ENCODE assay signal across 3 fruit fly cellular contexts in the genomic region with DNA sequence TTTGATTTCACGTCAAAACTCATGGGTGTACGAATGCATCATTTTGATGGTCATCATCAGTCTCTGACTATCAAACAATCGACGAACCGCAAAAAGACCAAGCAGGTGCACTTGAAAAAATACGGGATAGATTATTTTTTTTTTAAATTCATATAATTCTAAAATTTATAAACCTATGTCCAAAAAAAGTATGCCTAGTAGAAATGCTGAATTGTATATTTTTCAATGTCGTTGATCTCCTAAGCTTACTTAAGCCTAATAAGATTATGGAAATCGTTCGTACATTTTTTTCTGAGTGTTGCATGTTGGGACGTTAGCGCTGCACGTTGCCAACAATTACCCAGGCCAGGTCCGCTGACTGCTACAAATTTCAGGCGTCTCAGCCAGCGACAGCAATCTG.
TF ChIP-seq lines count a peak whose summit lies in the region.

No protein-coding gene starts in this region.

- TF ChIP-seq CTCF in whole organism, embryonic (GFP tag; optimal IDR thresholded peaks at IDR 0.05; lab: Kevin White, UChicago), result no peak

TF ChIP-seq in whole organism, embryonic, 481 proteins besides CTCF, POLR2A, EP300 and RAD21:
- TF ChIP-seq Drgx (GFP tag; IDR thresholded peaks at IDR 0.05; lab: Robert Waterston, UW) (peak; percentile 77), ind (GFP tag; optimal IDR thresholded peaks at IDR 0.05; lab: Kevin White, UChicago) (no peak), CG10147 (GFP tag; optimal IDR thresholded peaks at IDR 0.05; lab: Kevin White, UChicago) (no peak), prd (optimal IDR thresholded peaks at IDR 0.05; lab: Kevin White, UChicago) (no peak), prd (GFP tag; IDR thresholded peaks at IDR 0.05; lab: Robert Waterston, UW) (no peak; the same call in 2 of the 3 replicates), CG2889 (GFP tag; IDR thresholded peaks at IDR 0.05; lab: Robert Waterston, UW) (no peak), ara (GFP tag; IDR thresholded peaks at IDR 0.05; lab: Robert Waterston, UW) (peak; percentile 41; the same call in 1 of the 2 replicates), bsh (GFP tag; optimal IDR thresholded peaks at IDR 0.05; lab: Kevin White, UChicago) (peak in 1 of 2 experiments; percentile 17)

TF ChIP-seq in whole organism, prepupa, 60 proteins besides CTCF, POLR2A, EP300 and RAD21 (continues in another document):
- TF ChIP-seq cyc (GFP tag; optimal IDR thresholded peaks at IDR 0.05; lab: Kevin White, UChicago) (peak; percentile 15), CG8319 (GFP tag; optimal IDR thresholded peaks at IDR 0.05; lab: Kevin White, UChicago) (no peak), CG3032 (tag; optimal IDR thresholded peaks at IDR 0.05; lab: Kevin White, UChicago) (peak; percentile 17), achi (GFP tag; optimal IDR thresholded peaks at IDR 0.05; lab: Kevin White, UChicago) (peak; percentile 46), CG7368 (GFP tag; optimal IDR thresholded peaks at IDR 0.05; lab: Kevin White, UChicago) (peak; percentile 13), dac (GFP tag; optimal IDR thresholded peaks at IDR 0.05; lab: Kevin White, UChicago) (peak; percentile 2), Eip75B (GFP tag; optimal IDR thresholded peaks at IDR 0.05; lab: Kevin White, UChicago) (peak; percentile 35), Hr39 (GFP tag; optimal IDR thresholded peaks at IDR 0.05; lab: Kevin White, UChicago) (no peak), CG6276 (GFP tag; optimal IDR thresholded peaks at IDR 0.05; lab: Kevin White, UChicago) (peak; percentile 80), CG32006 (GFP tag; optimal IDR thresholded peaks at IDR 0.05; lab: Kevin White, UChicago) (peak; percentile 84), vri (GFP tag; optimal IDR thresholded peaks at IDR 0.05; lab: Kevin White, UChicago) (no peak), fkh (GFP tag; optimal IDR thresholded peaks at IDR 0.05; lab: Kevin White, UChicago) (no peak), Eip93F (GFP tag; optimal IDR thresholded peaks at IDR 0.05; lab: Kevin White, UChicago) (no peak), Ets96B (tag; optimal IDR thresholded peaks at IDR 0.05; lab: Kevin White, UChicago) (peak; percentile 32), Sox14 (GFP tag; optimal IDR thresholded peaks at IDR 0.05; lab: Kevin White, UChicago) (no peak), CG9139 (GFP tag; optimal IDR thresholded peaks at IDR 0.05; lab: Kevin White, UChicago) (no peak), Lpt (GFP tag; optimal IDR thresholded peaks at IDR 0.05; lab: Kevin White, UChicago) (peak; percentile 65), Gug (GFP tag; IDR thresholded peaks at IDR 0.05; lab: Robert Waterston, UW) (peak; percentile 68), CG10631 (GFP tag; optimal IDR thresholded peaks at IDR 0.05; lab: Kevin White, UChicago) (peak; percentile 43), Hr38 (GFP tag; optimal IDR thresholded peaks at IDR 0.05; lab: Kevin White, UChicago) (no peak), ss (GFP tag; optimal IDR thresholded peaks at IDR 0.05; lab: Kevin White, UChicago) (no peak), CG4318 (GFP tag; optimal IDR thresholded peaks at IDR 0.05; lab: Kevin White, UChicago) (peak; percentile 65), topi (GFP tag; optimal IDR thresholded peaks at IDR 0.05; lab: Kevin White, UChicago) (peak; percentile 23), eg (GFP tag; IDR thresholded peaks at IDR 0.05; lab: Robert Waterston, UW) (peak; percentile 84), fd59A (GFP tag; optimal IDR thresholded peaks at IDR 0.05; lab: Kevin White, UChicago) (no peak), esn (GFP tag; optimal IDR thresholded peaks at IDR 0.05; lab: Kevin White, UChicago) (peak; percentile 5), spab (GFP tag; optimal IDR thresholded peaks at IDR 0.05; lab: Kevin White, UChicago) (peak; percentile 2), svp (GFP tag; lab: Kevin White, UChicago) (peak; percentile 2), CG8119 (GFP tag; IDR thresholded peaks at IDR 0.05; lab: Robert Waterston, UW) (peak; percentile 76), CG3919 (GFP tag; optimal IDR thresholded peaks at IDR 0.05; lab: Kevin White, UChicago) (peak; percentile 70), CG6163 (GFP tag; IDR thresholded peaks at IDR 0.05; lab: Robert Waterston, UW) (peak; percentile 77), CG11294 (GFP tag; IDR thresholded peaks at IDR 0.05; lab: Robert Waterston, UW) (peak; percentile 50; the same call in 1 of the 2 replicates), CG15336 (GFP tag; IDR thresholded peaks at IDR 0.05; lab: Robert Waterston, UW) (peak; percentile 86), Hr4 (GFP tag; optimal IDR thresholded peaks at IDR 0.05; lab: Kevin White, UChicago) (peak; percentile 77), acj6 (GFP tag; optimal IDR thresholded peaks at IDR 0.05; lab: Kevin White, UChicago) (peak; percentile 40), Eip78C (GFP tag; lab: Kevin White, UChicago) (peak; percentile 89), net (GFP tag; optimal IDR thresholded peaks at IDR 0.05; lab: Kevin White, UChicago) (peak; percentile 23), CG11762 (GFP tag; optimal IDR thresholded peaks at IDR 0.05; lab: Kevin White, UChicago; ENCODE audit: insufficient read depth) (peak; percentile 7), lz (GFP tag; optimal IDR thresholded peaks at IDR 0.05; lab: Kevin White, UChicago) (no peak), CG6792 (GFP tag; optimal IDR thresholded peaks at IDR 0.05; lab: Kevin White, UChicago) (no peak)

TF ChIP-seq in whole organism, pupa, 21 proteins besides CTCF, POLR2A, EP300 and RAD21:
- TF ChIP-seq D1 (tag; optimal IDR thresholded peaks at IDR 0.05; lab: Kevin White, UChicago) (no peak), CG9948 (tag; optimal IDR thresholded peaks at IDR 0.05; lab: Kevin White, UChicago) (peak; percentile 55), rn (GFP tag; IDR thresholded peaks at IDR 0.05; lab: Robert Waterston, UW) (no peak), EcR (GFP tag; optimal IDR thresholded peaks at IDR 0.05; lab: Kevin White, UChicago) (no peak), CG17806 (tag; optimal IDR thresholded peaks at IDR 0.05; lab: Kevin White, UChicago) (peak; percentile 65), CG12605 (GFP tag; IDR thresholded peaks at IDR 0.05; lab: Robert Waterston, UW) (0 out of 2 replicates have a peak, but pooled peaks have one; percentile 41), CG34367 (tag; optimal IDR thresholded peaks at IDR 0.05; lab: Kevin White, UChicago) (peak; percentile 8), CG14655 (GFP tag; optimal IDR thresholded peaks at IDR 0.05; lab: Kevin White, UChicago) (peak; percentile 85), Ets98B (GFP tag; IDR thresholded peaks at IDR 0.05; lab: Robert Waterston, UW) (peak; percentile 86), gl (tag; optimal IDR thresholded peaks at IDR 0.05; lab: Kevin White, UChicago) (no peak), Pif1A (GFP tag; optimal IDR thresholded peaks at IDR 0.05; lab: Kevin White, UChicago) (peak; percentile 52), fd96Ca (GFP tag; IDR thresholded peaks at IDR 0.05; lab: Robert Waterston, UW) (peak; percentile 56; the same call in 1 of the 3 replicates), Pif1B (GFP tag; optimal IDR thresholded peaks at IDR 0.05; lab: Kevin White, UChicago) (no peak), CG10348 (GFP tag; IDR thresholded peaks at IDR 0.05; lab: Robert Waterston, UW) (no peak), CG32121 (GFP tag; IDR thresholded peaks at IDR 0.05; lab: Robert Waterston, UW) (peak; percentile 60; the same call in 1 of the 2 replicates), CG15710 (tag; optimal IDR thresholded peaks at IDR 0.05; lab: Kevin White, UChicago) (peak; percentile 6), CG8301 (tag; optimal IDR thresholded peaks at IDR 0.05; lab: Kevin White, UChicago) (peak; percentile 82), CG4496 (GFP tag; IDR thresholded peaks at IDR 0.05; lab: Robert Waterston, UW) (peak; percentile 75), CG13204 (GFP tag; optimal IDR thresholded peaks at IDR 0.05; lab: Kevin White, UChicago) (no peak), Snoo (tag; optimal IDR thresholded peaks at IDR 0.05; lab: Kevin White, UChicago) (no peak), CG8159 (tag; optimal IDR thresholded peaks at IDR 0.05; lab: Kevin White, UChicago) (peak; percentile 36)
